Fruit fly (Drosophila melanogaster) whole organism, embryonic: ENCODE data around the gene CG17572.
A peak's percentile ranks its signal among the peaks of the same experiment; 100 is the strongest.

Experiments used
- Adf1 ChIP-seq: fragments of 200-800 bp; sonication (Bioruptor generic); IDR thresholded peaks from 2 replicates; pipeline ENCODE4 v1.3.6; 2022; ENCODE audit warnings: missing biosample characterization, missing genetic modification characterization
- Atf-2 ChIP-seq: fragments of 200-800 bp; sonication (Bioruptor generic); optimal IDR thresholded peaks from 2 replicates; lab custom pipeline; 2016; ENCODE audit warnings: missing biosample characterization, missing genetic modification characterization
- Bgb ChIP-seq: fragments of 200-800 bp; sonication (Bioruptor generic); IDR thresholded peaks from 2 replicates; pipeline ENCODE4 v1.3.6; 2022; ENCODE audit warnings: missing biosample characterization, missing genetic modification characterization; ENCODE audit not compliant: partially characterized antibody
- CG10147 ChIP-seq: fragments of 200-800 bp; sonication (Bioruptor generic); optimal IDR thresholded peaks from 2 replicates; lab custom pipeline; 2019; ENCODE audit warnings: missing biosample characterization, mild to moderate bottlenecking, missing genetic modification characterization, moderate library complexity
- CG12071 ChIP-seq: fragments of 200-800 bp; sonication (Bioruptor generic); optimal IDR thresholded peaks from 3 replicates; lab custom pipeline; 2018; ENCODE audit warnings: missing biosample characterization, mild to moderate bottlenecking, missing genetic modification characterization
- CG1233 ChIP-seq: fragments of 200-800 bp; sonication (Bioruptor generic); optimal IDR thresholded peaks from 4 replicates; lab custom pipeline; 2018; ENCODE audit warnings: missing biosample characterization, mild to moderate bottlenecking, missing genetic modification characterization
- CG13894 ChIP-seq: fragments of 200-800 bp; sonication (Bioruptor generic); optimal IDR thresholded peaks from 3 replicates; lab custom pipeline; 2018; ENCODE audit warnings: missing biosample characterization, mild to moderate bottlenecking, missing genetic modification characterization, moderate library complexity
- CG14710 ChIP-seq: fragments of 200-800 bp; sonication (Bioruptor generic); optimal IDR thresholded peaks from 3 replicates; lab custom pipeline; 2019; ENCODE audit warnings: missing biosample characterization, mild to moderate bottlenecking, missing genetic modification characterization, moderate library complexity
- CG15601 ChIP-seq: fragments of 200-800 bp; sonication (Bioruptor generic); optimal IDR thresholded peaks from 3 replicates; lab custom pipeline; 2019; ENCODE audit warnings: missing biosample characterization, mild to moderate bottlenecking, missing genetic modification characterization, moderate library complexity
- CG18476 ChIP-seq: fragments of 200-800 bp; sonication (Bioruptor generic); optimal IDR thresholded peaks from 2 replicates; lab custom pipeline; 2016; ENCODE audit warnings: missing biosample characterization, mild to moderate bottlenecking, missing genetic modification characterization
- CG18619 ChIP-seq: fragments of 200-800 bp; sonication (Bioruptor generic); optimal IDR thresholded peaks from 3 replicates; lab custom pipeline; 2017; ENCODE audit warnings: missing biosample characterization, mild to moderate bottlenecking, missing genetic modification characterization
- CG32767 ChIP-seq: fragments of 200-800 bp; sonication (Bioruptor generic); IDR thresholded peaks from 2 replicates; pipeline ENCODE4 v1.3.6; 2022; ENCODE audit warnings: missing biosample characterization, missing genetic modification characterization
- CG43689 ChIP-seq: fragments of 200-800 bp; sonication (Bioruptor generic); IDR thresholded peaks from 2 replicates; pipeline ENCODE4 v1.3.6; 2022; ENCODE audit warnings: missing biosample characterization, missing genetic modification characterization
- CG7271 ChIP-seq: fragments of 200-800 bp; sonication (Bioruptor generic); optimal IDR thresholded peaks from 2 replicates; lab custom pipeline; 2018; ENCODE audit warnings: missing biosample characterization, mild to moderate bottlenecking, missing genetic modification characterization, moderate library complexity
- CG7963 ChIP-seq: fragments of 200-800 bp; sonication (Bioruptor generic); IDR thresholded peaks from 3 replicates; pipeline ENCODE4 v1.3.6; 2022; ENCODE audit warnings: missing biosample characterization, missing genetic modification characterization; ENCODE audit not compliant: partially characterized antibody
- CG7987 ChIP-seq: fragments of 200-800 bp; sonication (Bioruptor generic); optimal IDR thresholded peaks from 2 replicates; lab custom pipeline; 2018; ENCODE audit warnings: missing biosample characterization, mild to moderate bottlenecking, missing genetic modification characterization, moderate library complexity
- CG8089 ChIP-seq: fragments of 200-800 bp; sonication (Bioruptor generic); optimal IDR thresholded peaks from 3 replicates; lab custom pipeline; 2016; ENCODE audit warnings: missing biosample characterization, missing genetic modification characterization
- CG8290 ChIP-seq, 3 experiments: fragments of 200-800 bp; sonication (Bioruptor generic); optimal IDR thresholded peaks; 2 replicates each; lab custom pipeline; 2016 to 2019; ENCODE audit warnings: missing biosample characterization in 3 of 3, missing genetic modification characterization in 3 of 3, mild to moderate bottlenecking in 2 of 3, moderate library complexity in 1 of 3
- CG8944 ChIP-seq: fragments of 200-800 bp; sonication (Bioruptor generic); optimal IDR thresholded peaks from 3 replicates; lab custom pipeline; 2016; ENCODE audit warnings: missing biosample characterization, missing genetic modification characterization
- Elba2 ChIP-seq: fragments of 200-800 bp; sonication (Bioruptor generic); optimal IDR thresholded peaks from 3 replicates; lab custom pipeline; 2016; ENCODE audit warnings: missing biosample characterization, missing genetic modification characterization
- Fer3 ChIP-seq: fragments of 200-800 bp; sonication (Bioruptor generic); optimal IDR thresholded peaks from 2 replicates; lab custom pipeline; 2018; ENCODE audit warnings: missing biosample characterization, mild to moderate bottlenecking, missing genetic modification characterization, moderate library complexity
- H15 ChIP-seq: fragments of 200-800 bp; sonication (Bioruptor generic); IDR thresholded peaks from 3 replicates; pipeline ENCODE4 v1.3.6; 2022; ENCODE audit warnings: missing biosample characterization, missing genetic modification characterization
- HLH4C ChIP-seq: fragments of 200-800 bp; sonication (Bioruptor generic); IDR thresholded peaks from 3 replicates; pipeline ENCODE4 v1.3.6; 2022; ENCODE audit warnings: missing biosample characterization, missing genetic modification characterization; ENCODE audit not compliant: partially characterized antibody
- HmgZ ChIP-seq: fragments of 200-800 bp; sonication (Bioruptor generic); optimal IDR thresholded peaks from 2 replicates; lab custom pipeline; 2018; ENCODE audit warnings: missing biosample characterization, mild to moderate bottlenecking, missing genetic modification characterization
- Mad ChIP-seq: fragments of 200-800 bp; sonication (Bioruptor generic); optimal IDR thresholded peaks from 2 replicates; lab custom pipeline; 2016; ENCODE audit warnings: missing biosample characterization, missing genetic modification characterization
- Myb ChIP-seq: fragments of 200-800 bp; sonication (Bioruptor generic); optimal IDR thresholded peaks from 2 replicates; lab custom pipeline; 2016; ENCODE audit warnings: missing biosample characterization, missing genetic modification characterization
- NC2β ChIP-seq: fragments of 200-800 bp; sonication (Bioruptor generic); optimal IDR thresholded peaks from 2 replicates; lab custom pipeline; 2016; ENCODE audit warnings: missing biosample characterization, missing genetic modification characterization
- Taf1 ChIP-seq: fragments of 200-800 bp; sonication (Bioruptor generic); IDR thresholded peaks from 2 replicates; pipeline ENCODE4 v1.3.6; 2022; ENCODE audit warnings: missing biosample characterization, missing genetic modification characterization
- Usf ChIP-seq: fragments of 200-800 bp; sonication (Bioruptor generic); optimal IDR thresholded peaks from 2 replicates; lab custom pipeline; 2017; ENCODE audit warnings: missing genotype, missing biosample characterization, missing genetic modification characterization
- Xbp1 ChIP-seq: fragments of 200-800 bp; sonication (Bioruptor generic); optimal IDR thresholded peaks from 3 replicates; lab custom pipeline; 2016; ENCODE audit warnings: missing biosample characterization, mild to moderate bottlenecking, missing genetic modification characterization
- ab ChIP-seq: fragments of 200-800 bp; sonication (Bioruptor generic); optimal IDR thresholded peaks from 2 replicates; lab custom pipeline; 2016; ENCODE audit warnings: missing biosample characterization, missing genetic modification characterization
- cato ChIP-seq: fragments of 200-800 bp; sonication (Bioruptor generic); optimal IDR thresholded peaks from 2 replicates; lab custom pipeline; 2016; ENCODE audit warnings: missing biosample characterization, missing genetic modification characterization, borderline replicate concordance
- cg ChIP-seq: fragments of 200-800 bp; sonication (Bioruptor generic); optimal IDR thresholded peaks from 3 replicates; lab custom pipeline; 2019; ENCODE audit warnings: missing biosample characterization, mild to moderate bottlenecking, missing genetic modification characterization, moderate library complexity
- crol ChIP-seq: fragments of 200-800 bp; sonication (Bioruptor generic); IDR thresholded peaks from 2 replicates; pipeline ENCODE4 v1.3.6; 2022; ENCODE audit warnings: missing biosample characterization, missing genetic modification characterization
- danr ChIP-seq: fragments of 200-800 bp; sonication (Bioruptor generic); IDR thresholded peaks from 2 replicates; pipeline ENCODE4 v1.3.6; 2022; ENCODE audit warnings: missing biosample characterization, missing genetic modification characterization
- knrl ChIP-seq: fragments of 200-800 bp; sonication (Bioruptor generic); IDR thresholded peaks from 3 replicates; pipeline ENCODE4 v1.3.6; 2022; ENCODE audit warnings: missing biosample characterization, missing genetic modification characterization; ENCODE audit not compliant: partially characterized antibody
- lab ChIP-seq: fragments of 200-800 bp; sonication (Bioruptor generic); optimal IDR thresholded peaks from 3 replicates; lab custom pipeline; 2017; ENCODE audit warnings: missing biosample characterization, missing genetic modification characterization, mild to moderate bottlenecking, moderate library complexity, missing genetic modification reagents
- lov ChIP-seq, 2 experiments: fragments of 200-800 bp in 1 of 2; fragments of >200 bp in 1 of 2; sonication (Bioruptor generic) in 1 of 2; IDR thresholded peaks in 1 of 2; optimal IDR thresholded peaks in 1 of 2; 2 replicates in 1 of 2; 3 replicates in 1 of 2; pipeline versions ENCODE4 v1.3.6 to Lab custom; 2017 to 2022; ENCODE audit warnings: missing biosample characterization in 1 of 2, missing genetic modification characterization in 1 of 2
- onecut ChIP-seq: fragments of 200-800 bp; sonication (Bioruptor generic); IDR thresholded peaks from 2 replicates; pipeline ENCODE4 v1.3.6; 2022; ENCODE audit warnings: missing biosample characterization, missing genetic modification characterization
- org-1 ChIP-seq: fragments of 200-800 bp; sonication (Bioruptor generic); optimal IDR thresholded peaks from 2 replicates; lab custom pipeline; 2017; ENCODE audit warnings: missing biosample characterization, missing genetic modification characterization
- ranshi ChIP-seq: fragments of 200-800 bp; sonication (Bioruptor generic); IDR thresholded peaks from 2 replicates; pipeline ENCODE4 v1.3.6; 2022; ENCODE audit warnings: missing biosample characterization, missing genetic modification characterization
- sima ChIP-seq: fragments of 200-800 bp; sonication (Bioruptor generic); optimal IDR thresholded peaks from 2 replicates; lab custom pipeline; 2016; ENCODE audit warnings: missing biosample characterization, missing genetic modification characterization
- slbo ChIP-seq: fragments of 200-800 bp; sonication (Bioruptor generic); IDR thresholded peaks from 2 replicates; pipeline ENCODE4 v1.3.6; 2022; ENCODE audit warnings: missing biosample characterization, missing genetic modification characterization
- slou ChIP-seq: fragments of 200-800 bp; sonication (Bioruptor generic); optimal IDR thresholded peaks from 3 replicates; lab custom pipeline; 2016; ENCODE audit warnings: missing biosample characterization, missing genetic modification characterization
- so ChIP-seq: fragments of 200-800 bp; sonication (Bioruptor generic); IDR thresholded peaks from 3 replicates; pipeline ENCODE4 v1.3.6; 2022; ENCODE audit warnings: missing biosample characterization, missing genetic modification characterization
- sqz ChIP-seq: fragments of 200-800 bp; sonication (Bioruptor generic); optimal IDR thresholded peaks from 3 replicates; lab custom pipeline; 2018; ENCODE audit warnings: missing biosample characterization, mild to moderate bottlenecking, missing genetic modification characterization
- tgo ChIP-seq: fragments of 200-800 bp; sonication (Bioruptor generic); IDR thresholded peaks from 3 replicates; pipeline ENCODE4 v1.3.6; 2022; ENCODE audit warnings: missing biosample characterization, missing genetic modification characterization
- zen ChIP-seq: fragments of 200-800 bp; sonication (Bioruptor generic); optimal IDR thresholded peaks from 3 replicates; lab custom pipeline; 2018; ENCODE audit warnings: missing biosample characterization, mild to moderate bottlenecking, missing genetic modification characterization, moderate library complexity

CG17572 gene

dm6 chr2L:19026491-19027197, 47.3 kb downstream of the CG17572 start (continued):
- TF ChIP-seq Taf1 (GFP tag; lab: Robert Waterston, UW) (no peak), zen (tag; lab: Kevin White, UChicago) (no peak), CG7271 (tag; lab: Kevin White, UChicago) (no peak), HLH4C (GFP tag; lab: Robert Waterston, UW) (no peak), Mad (GFP tag; lab: Kevin White, UChicago) (no peak), CG8944 (GFP tag; lab: Kevin White, UChicago) (no peak), ranshi (GFP tag; lab: Robert Waterston, UW) (peak; percentile 38; the same call in 1 of the 2 replicates), CG7987 (GFP tag; lab: Kevin White, UChicago) (no peak), knrl (no peak), tgo (GFP tag; lab: Robert Waterston, UW) (no peak; the same call in 2 of the 3 replicates), danr (GFP tag; lab: Robert Waterston, UW) (no peak), Bgb (GFP tag; lab: Robert Waterston, UW) (no peak), CG7963 (no peak), CG32767 (GFP tag; lab: Robert Waterston, UW) (no peak), slou (GFP tag; lab: Kevin White, UChicago) (no peak), lab (GFP tag; lab: Kevin White, UChicago) (peak; percentile 88), Atf-2 (GFP tag; lab: Kevin White, UChicago) (no peak), CG14710 (no peak), CG15601 (peak; percentile 15), cato (GFP tag; lab: Kevin White, UChicago) (no peak), sqz (GFP tag; lab: Kevin White, UChicago) (no peak), CG43689 (GFP tag; lab: Robert Waterston, UW) (no peak), Usf (peak; percentile 6), CG8089 (GFP tag; lab: Kevin White, UChicago) (no peak), org-1 (GFP tag; lab: Kevin White, UChicago) (peak; percentile 65), cg (GFP tag; lab: Kevin White, UChicago) (peak; percentile 28), H15 (GFP tag; lab: Robert Waterston, UW) (no peak), sima (GFP tag; lab: Kevin White, UChicago) (no peak), CG18476 (GFP tag; lab: Kevin White, UChicago) (peak; percentile 0), CG13894 (tag; lab: Kevin White, UChicago) (peak; percentile 58), Fer3 (tag; lab: Kevin White, UChicago) (peak; percentile 32), Myb (GFP tag; lab: Kevin White, UChicago) (no peak), Adf1 (GFP tag; lab: Robert Waterston, UW) (peak; percentile 41; the same call in 1 of the 2 replicates), CG1233 (GFP tag; lab: Kevin White, UChicago) (peak; percentile 53), slbo (GFP tag; lab: Robert Waterston, UW) (peak; percentile 52; the same call in 1 of the 2 replicates), Elba2 (no peak), ab (no peak), HmgZ (tag; lab: Kevin White, UChicago) (peak; percentile 51), so (GFP tag; lab: Robert Waterston, UW) (peak; percentile 64; the same call in 1 of the 3 replicates), CG12071 (GFP tag; lab: Kevin White, UChicago) (peak; percentile 25), onecut (GFP tag; lab: Robert Waterston, UW) (peak; percentile 33; the same call in 1 of the 2 replicates), CG10147 (peak; percentile 76), NC2β (GFP tag; lab: Kevin White, UChicago) (no peak), Xbp1 (peak; percentile 35), lov (optimal IDR thresholded peaks at IDR 0.05; lab: Kevin White, UChicago) (no peak), lov (GFP tag; IDR thresholded peaks at IDR 0.05; lab: Robert Waterston, UW) (no peak), crol (GFP tag; lab: Robert Waterston, UW) (peak; percentile 79), CG8290 (GFP tag; optimal IDR thresholded peaks at IDR 0.05; lab: Kevin White, UChicago) (no peak), CG8290 (tag; optimal IDR thresholded peaks at IDR 0.05; lab: Kevin White, UChicago) (peak in 1 of 2 experiments; percentile 52), CG18619 (GFP tag; lab: Kevin White, UChicago) (peak; percentile 60)
